Fruit fly (Drosophila melanogaster) whole organism, prepupa: ENCODE measurements around the gene CG31064.

Experiments
- Blimp-1 ChIP-seq: fragments of 200-800 bp; sonication (Bioruptor generic); optimal IDR thresholded peaks from 3 replicates; lab custom pipeline; 2017; ENCODE audit warnings: missing biosample characterization, missing genetic modification characterization, mild to moderate bottlenecking, moderate library complexity, missing genetic modification reagents
- CG31627 ChIP-seq: fragments of 200-800 bp; sonication (Bioruptor generic); optimal IDR thresholded peaks from 3 replicates; lab custom pipeline; 2016; ENCODE audit warnings: missing biosample characterization, missing genetic modification characterization
- CG32006 ChIP-seq: fragments of 200-800 bp; sonication (Bioruptor generic); optimal IDR thresholded peaks from 3 replicates; lab custom pipeline; 2017; ENCODE audit warnings: missing biosample characterization, mild to moderate bottlenecking, missing genetic modification characterization
- CG6163 ChIP-seq: fragments of 200-800 bp; sonication (Bioruptor generic); IDR thresholded peaks from 3 replicates; pipeline ENCODE4 v1.3.6; 2022; ENCODE audit warnings: missing biosample characterization, missing genetic modification characterization
- CG8119 ChIP-seq: fragments of 200-800 bp; sonication (Bioruptor generic); IDR thresholded peaks from 3 replicates; pipeline ENCODE4 v1.3.6; 2022; ENCODE audit warnings: missing biosample characterization, missing genetic modification characterization
- Eip75B ChIP-seq: fragments of 200-800 bp; sonication (Bioruptor generic); optimal IDR thresholded peaks from 3 replicates; lab custom pipeline; 2016; ENCODE audit warnings: missing biosample characterization, missing genetic modification characterization
- Ets96B ChIP-seq: fragments of 200-800 bp; optimal IDR thresholded peaks from 2 replicates; lab custom pipeline; 2019; ENCODE audit warnings: missing biosample characterization, mild to moderate bottlenecking, missing genetic modification characterization, moderate library complexity
- Gug ChIP-seq: fragments of 200-800 bp; sonication (Bioruptor generic); IDR thresholded peaks from 2 replicates; pipeline ENCODE4 v1.3.6; 2022; ENCODE audit warnings: missing biosample characterization, missing genetic modification characterization
- Lpt ChIP-seq: fragments of 200-800 bp; sonication (Bioruptor generic); optimal IDR thresholded peaks from 3 replicates; lab custom pipeline; 2016; ENCODE audit warnings: missing biosample characterization, missing genetic modification characterization
- Sox102F ChIP-seq: fragments of 200-800 bp; sonication (Bioruptor generic); optimal IDR thresholded peaks from 2 replicates; lab custom pipeline; 2016; ENCODE audit warnings: missing biosample characterization, mild to moderate bottlenecking, missing genetic modification characterization
- Sox14 ChIP-seq: fragments of 200-800 bp; sonication (Bioruptor generic); optimal IDR thresholded peaks from 3 replicates; lab custom pipeline; 2016; ENCODE audit warnings: missing biosample characterization, missing genetic modification characterization
- dsx ChIP-seq: fragments of 200-800 bp; optimal IDR thresholded peaks from 3 replicates; lab custom pipeline; 2019; ENCODE audit warnings: missing biosample characterization, mild to moderate bottlenecking, missing genetic modification characterization, moderate library complexity; ENCODE audit not compliant: poor library complexity, severe bottlenecking
- eg ChIP-seq: fragments of 200-800 bp; sonication (Bioruptor generic); IDR thresholded peaks from 3 replicates; pipeline ENCODE4 v1.3.6; 2022; ENCODE audit warnings: missing biosample characterization, missing genetic modification characterization
- spab ChIP-seq: fragments of 200-800 bp; sonication (Bioruptor generic); optimal IDR thresholded peaks from 2 replicates; lab custom pipeline; 2017; ENCODE audit warnings: missing biosample characterization, mild to moderate bottlenecking, missing genetic modification characterization, missing genetic modification reagents

- TF ChIP-seq dsx (no peak), CG6163 (no peak), CG8119 (no peak), CG32006 (GFP tag; lab: Kevin White, UChicago) (no peak), Sox102F (GFP tag; lab: Kevin White, UChicago) (no peak), Blimp-1 (GFP tag; lab: Kevin White, UChicago) (no peak), spab (GFP tag; lab: Kevin White, UChicago) (no peak), Sox14 (GFP tag; lab: Kevin White, UChicago) (peak; percentile 31), Ets96B (no peak), eg (GFP tag; lab: Robert Waterston, UW) (no peak), Lpt (GFP tag; lab: Kevin White, UChicago) (no peak), CG31627 (GFP tag; lab: Kevin White, UChicago) (no peak), Eip75B (GFP tag; lab: Kevin White, UChicago) (no peak), Gug (no peak)
These were observed 33.3 kb upstream of the CG31064 start for dm6 chr3R:27272233-27272632.
